Fruit fly (Drosophila melanogaster) whole organism, embryonic: ENCODE results near the gene Gcna.

Experiments used
- CG10543 ChIP-seq: fragments of 200-800 bp; sonication (Bioruptor generic); optimal IDR thresholded peaks from 3 replicates; lab custom pipeline; 2017; ENCODE audit warnings: missing biosample characterization, mild to moderate bottlenecking, missing genetic modification characterization, moderate library complexity
- CG11247 ChIP-seq: fragments of 200-800 bp; sonication (Bioruptor generic); IDR thresholded peaks from 2 replicates; pipeline ENCODE4 v1.3.6; 2022; ENCODE audit warnings: missing biosample characterization, missing genetic modification characterization
- CG12299 ChIP-seq: fragments of 200-800 bp; sonication (Bioruptor generic); optimal IDR thresholded peaks from 2 replicates; lab custom pipeline; 2018; ENCODE audit warnings: missing biosample characterization, mild to moderate bottlenecking, missing genetic modification characterization
- CG1233 ChIP-seq: fragments of 200-800 bp; sonication (Bioruptor generic); optimal IDR thresholded peaks from 4 replicates; lab custom pipeline; 2018; ENCODE audit warnings: missing biosample characterization, mild to moderate bottlenecking, missing genetic modification characterization
- CG15011 ChIP-seq: fragments of 200-800 bp; sonication (Bioruptor generic); optimal IDR thresholded peaks from 3 replicates; lab custom pipeline; 2018; ENCODE audit warnings: missing biosample characterization, mild to moderate bottlenecking, missing genetic modification characterization
- CG1603 ChIP-seq: fragments of 200-800 bp; sonication (Bioruptor generic); optimal IDR thresholded peaks from 2 replicates; lab custom pipeline; 2019; ENCODE audit warnings: missing biosample characterization, mild to moderate bottlenecking, missing genetic modification characterization, moderate library complexity
- CG1647 ChIP-seq: fragments of 200-800 bp; sonication (Bioruptor generic); optimal IDR thresholded peaks from 3 replicates; lab custom pipeline; 2016; ENCODE audit warnings: missing biosample characterization, missing genetic modification characterization
- CG18262 ChIP-seq: fragments of 200-800 bp; optimal IDR thresholded peaks from 3 replicates; lab custom pipeline; 2019; ENCODE audit warnings: missing biosample characterization, mild to moderate bottlenecking, missing genetic modification characterization, moderate library complexity
- CG2129 ChIP-seq: fragments of 200-800 bp; sonication (Bioruptor generic); IDR thresholded peaks from 2 replicates; pipeline ENCODE4 v1.3.6; 2022; ENCODE audit warnings: missing biosample characterization, missing genetic modification characterization; ENCODE audit not compliant: partially characterized antibody
- CG2199 ChIP-seq: fragments of 200-800 bp; sonication (Bioruptor generic); IDR thresholded peaks from 3 replicates; pipeline ENCODE4 v1.3.6; 2022; ENCODE audit warnings: missing biosample characterization, missing genetic modification characterization
- CG2678 ChIP-seq: fragments of 200-800 bp; sonication (Bioruptor generic); optimal IDR thresholded peaks from 3 replicates; lab custom pipeline; 2019; ENCODE audit warnings: missing biosample characterization, mild to moderate bottlenecking, missing genetic modification characterization, moderate library complexity
- CG33557 ChIP-seq: fragments of 200-800 bp; sonication (Bioruptor generic); optimal IDR thresholded peaks from 2 replicates; lab custom pipeline; 2019; ENCODE audit warnings: missing biosample characterization, mild to moderate bottlenecking, missing genetic modification characterization, moderate library complexity
- CG4328 ChIP-seq: fragments of 200-800 bp; sonication (Bioruptor generic); optimal IDR thresholded peaks from 3 replicates; lab custom pipeline; 2017; ENCODE audit warnings: missing biosample characterization, missing genetic modification reagents, missing genetic modification characterization
- CG4424 ChIP-seq: fragments of 200-800 bp; sonication (Bioruptor generic); optimal IDR thresholded peaks from 3 replicates; lab custom pipeline; 2016; ENCODE audit warnings: missing biosample characterization, missing genetic modification characterization
- CG5180 ChIP-seq: fragments of 200-800 bp; sonication (Bioruptor generic); optimal IDR thresholded peaks from 3 replicates; lab custom pipeline; 2017; ENCODE audit warnings: missing biosample characterization, missing genetic modification characterization, mild to moderate bottlenecking, moderate library complexity, missing genetic modification reagents
- CG6654 ChIP-seq: fragments of 200-800 bp; sonication (Bioruptor generic); optimal IDR thresholded peaks from 2 replicates; lab custom pipeline; 2017; ENCODE audit warnings: missing biosample characterization, mild to moderate bottlenecking, missing genetic modification characterization
- CG8290 ChIP-seq, 3 experiments: fragments of 200-800 bp; sonication (Bioruptor generic); optimal IDR thresholded peaks; 2 replicates each; lab custom pipeline; 2016 to 2019; ENCODE audit warnings: missing biosample characterization in 3 of 3, missing genetic modification characterization in 3 of 3, mild to moderate bottlenecking in 2 of 3, moderate library complexity in 1 of 3
- CG8478 ChIP-seq: fragments of >200 bp; optimal IDR thresholded peaks from 2 replicates; lab custom pipeline; 2018
- CG9817 ChIP-seq: fragments of 200-800 bp; sonication (Bioruptor generic); optimal IDR thresholded peaks from 2 replicates; lab custom pipeline; 2018; ENCODE audit warnings: missing biosample characterization, mild to moderate bottlenecking, missing genetic modification characterization, moderate library complexity
- CG9876 ChIP-seq: fragments of 200-800 bp; sonication (Bioruptor generic); optimal IDR thresholded peaks from 2 replicates; lab custom pipeline; 2016; ENCODE audit warnings: missing biosample characterization, missing genetic modification characterization
- D19B ChIP-seq: fragments of 200-800 bp; sonication (Bioruptor generic); optimal IDR thresholded peaks from 2 replicates; lab custom pipeline; 2017; ENCODE audit warnings: missing biosample characterization, mild to moderate bottlenecking, missing genetic modification characterization
- Dref ChIP-seq: fragments of 200-800 bp; sonication (Bioruptor generic); IDR thresholded peaks from 2 replicates; pipeline ENCODE4 v1.3.6; 2022; ENCODE audit warnings: missing biosample characterization, missing genetic modification characterization
- Eip74EF ChIP-seq, 2 experiments: fragments of 200-800 bp in 1 of 2; fragments of >200 bp in 1 of 2; sonication (Bioruptor generic) in 1 of 2; optimal IDR thresholded peaks; 2 replicates each; lab custom pipeline; 2017 to 2019; ENCODE audit warnings: missing biosample characterization in 2 of 2, missing genetic modification characterization in 2 of 2, mild to moderate bottlenecking in 1 of 2, moderate library complexity in 1 of 2
- HLH3B ChIP-seq: fragments of 200-800 bp; sonication (Bioruptor generic); IDR thresholded peaks from 2 replicates; pipeline ENCODE4 v1.3.6; 2022; ENCODE audit warnings: missing biosample characterization, missing genetic modification characterization
- Hmr ChIP-seq: fragments of 200-800 bp; sonication (Bioruptor generic); optimal IDR thresholded peaks from 3 replicates; lab custom pipeline; 2017; ENCODE audit warnings: mild to moderate bottlenecking, missing biosample characterization, missing genetic modification reagents, missing genetic modification characterization
- Lim3 ChIP-seq: fragments of 200-800 bp; sonication (Bioruptor generic); IDR thresholded peaks from 2 replicates; pipeline ENCODE4 v1.3.6; 2022; ENCODE audit warnings: missing biosample characterization, missing genetic modification characterization
- NK7.1 ChIP-seq: fragments of 200-800 bp; sonication (Bioruptor generic); optimal IDR thresholded peaks from 3 replicates; lab custom pipeline; 2016; ENCODE audit warnings: missing biosample characterization, missing genetic modification characterization
- Vsx1 ChIP-seq: fragments of 200-800 bp; sonication (Bioruptor generic); optimal IDR thresholded peaks from 2 replicates; lab custom pipeline; 2017; ENCODE audit warnings: missing biosample characterization, mild to moderate bottlenecking, missing genetic modification characterization, missing genetic modification reagents
- bowl ChIP-seq: fragments of 200-800 bp; sonication (Bioruptor generic); IDR thresholded peaks from 2 replicates; pipeline ENCODE4 v1.3.6; 2022; ENCODE audit warnings: missing biosample characterization, missing genetic modification characterization
- bsh ChIP-seq, 2 experiments: fragments of 200-800 bp; sonication (Bioruptor generic); optimal IDR thresholded peaks; 2 replicates each; lab custom pipeline; 2017 to 2018; ENCODE audit warnings: mild to moderate bottlenecking in 2 of 2, missing biosample characterization in 2 of 2, missing genetic modification characterization in 2 of 2, moderate library complexity in 1 of 2
- btn ChIP-seq: fragments of 200-800 bp; sonication (Bioruptor generic); optimal IDR thresholded peaks from 2 replicates; lab custom pipeline; 2016; ENCODE audit warnings: missing biosample characterization, missing genetic modification characterization
- dysf ChIP-seq: fragments of 200-800 bp; sonication (Bioruptor generic); IDR thresholded peaks from 3 replicates; pipeline ENCODE4 v1.3.6; 2022; ENCODE audit warnings: missing biosample characterization, missing genetic modification characterization
- ems ChIP-seq: fragments of 200-800 bp; sonication (Bioruptor generic); optimal IDR thresholded peaks from 3 replicates; lab custom pipeline; 2016; ENCODE audit warnings: missing biosample characterization, missing genetic modification characterization
- gce ChIP-seq: fragments of 200-800 bp; sonication (Bioruptor generic); IDR thresholded peaks from 3 replicates; pipeline ENCODE4 v1.3.6; 2022; ENCODE audit warnings: missing biosample characterization, missing genetic modification characterization
- hb ChIP-seq: fragments of 200-800 bp; sonication (Bioruptor generic); IDR thresholded peaks from 3 replicates; pipeline ENCODE4 v1.3.6; 2022; ENCODE audit warnings: missing biosample characterization, missing genetic modification characterization; ENCODE audit not compliant: partially characterized antibody
- her ChIP-seq: fragments of 200-800 bp; sonication (Bioruptor generic); optimal IDR thresholded peaks from 2 replicates; lab custom pipeline; 2016; ENCODE audit warnings: missing biosample characterization, missing genetic modification characterization
- lab ChIP-seq: fragments of 200-800 bp; sonication (Bioruptor generic); optimal IDR thresholded peaks from 3 replicates; lab custom pipeline; 2017; ENCODE audit warnings: missing biosample characterization, missing genetic modification characterization, mild to moderate bottlenecking, moderate library complexity, missing genetic modification reagents
- lbe ChIP-seq: fragments of 200-800 bp; sonication (Bioruptor generic); optimal IDR thresholded peaks from 2 replicates; lab custom pipeline; 2016; ENCODE audit warnings: missing biosample characterization, mild to moderate bottlenecking, missing genetic modification characterization
- lilli ChIP-seq: fragments of 200-800 bp; sonication (Bioruptor generic); optimal IDR thresholded peaks from 3 replicates; lab custom pipeline; 2016; ENCODE audit warnings: missing biosample characterization, missing genetic modification characterization
- lmd ChIP-seq: fragments of 200-800 bp; sonication (Bioruptor generic); IDR thresholded peaks from 2 replicates; pipeline ENCODE4 v1.3.6; 2022; ENCODE audit warnings: missing biosample characterization, missing genetic modification characterization
- mirr ChIP-seq: fragments of 200-800 bp; sonication (Bioruptor generic); optimal IDR thresholded peaks from 3 replicates; lab custom pipeline; 2018; ENCODE audit warnings: missing biosample characterization, mild to moderate bottlenecking, missing genetic modification characterization
- mld ChIP-seq: fragments of 200-800 bp; sonication (Bioruptor generic); IDR thresholded peaks from 3 replicates; pipeline ENCODE4 v1.3.6; 2022; ENCODE audit warnings: missing biosample characterization, missing genetic modification characterization; ENCODE audit not compliant: partially characterized antibody
- pho ChIP-seq: fragments of 200-800 bp; sonication (Bioruptor generic); optimal IDR thresholded peaks from 2 replicates; lab custom pipeline; 2016; ENCODE audit warnings: missing biosample characterization, missing genetic modification characterization
- sc ChIP-seq, 3 experiments: fragments of >200 bp in 2 of 3; fragments of 200-800 bp in 1 of 3; sonication (Bioruptor generic) in 1 of 3; optimal IDR thresholded peaks; 2 replicates in 2 of 3; 3 replicates in 1 of 3; lab custom pipeline; 2017; ENCODE audit warnings: mild to moderate bottlenecking in 1 of 3, missing biosample characterization in 1 of 3, missing genetic modification characterization in 1 of 3, missing genetic modification reagents in 1 of 3
- sd ChIP-seq: fragments of 200-800 bp; sonication (Bioruptor generic); optimal IDR thresholded peaks from 3 replicates; lab custom pipeline; 2018; ENCODE audit warnings: missing biosample characterization, mild to moderate bottlenecking, missing genetic modification characterization, moderate library complexity
- sug ChIP-seq: fragments of 200-800 bp; optimal IDR thresholded peaks from 2 replicates; lab custom pipeline; 2019; ENCODE audit warnings: missing biosample characterization, mild to moderate bottlenecking, missing genetic modification characterization, moderate library complexity
- tna ChIP-seq: fragments of 200-800 bp; sonication (Bioruptor generic); IDR thresholded peaks from 2 replicates; pipeline ENCODE4 v1.3.6; 2022; ENCODE audit warnings: missing biosample characterization, missing genetic modification characterization; ENCODE audit not compliant: partially characterized antibody
- vfl ChIP-seq: fragments of 200-800 bp; sonication (Bioruptor generic); optimal IDR thresholded peaks from 2 replicates; lab custom pipeline; 2016; ENCODE audit warnings: missing biosample characterization, missing genetic modification characterization
- vvl ChIP-seq: fragments of 200-800 bp; sonication (Bioruptor generic); IDR thresholded peaks from 2 replicates; pipeline ENCODE4 v1.3.6; 2022; ENCODE audit warnings: missing biosample characterization, missing genetic modification characterization
- zfh1 ChIP-seq: fragments of 200-800 bp; sonication (Bioruptor generic); IDR thresholded peaks from 3 replicates; pipeline ENCODE4 v1.3.6; 2022; ENCODE audit warnings: missing biosample characterization, missing genetic modification characterization

Gcna gene

DNA sequence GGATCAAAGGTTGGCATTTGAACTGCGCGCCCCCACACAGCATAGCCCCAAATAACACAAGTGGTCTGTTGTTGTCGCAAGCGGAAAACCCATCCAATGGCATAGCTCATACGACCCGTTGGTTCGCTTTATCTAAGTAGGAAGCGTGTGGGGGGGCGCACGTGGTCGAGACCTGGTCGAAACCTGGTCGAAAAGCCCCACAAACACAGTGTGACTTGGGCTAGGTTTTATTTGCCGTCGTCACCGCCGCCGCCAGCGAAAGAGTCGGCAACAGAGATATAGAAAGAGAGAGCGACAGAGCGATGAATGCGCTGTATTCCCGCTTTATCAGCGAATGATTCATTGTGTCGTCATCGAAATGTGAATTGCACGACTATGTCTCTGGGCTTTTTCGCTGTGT lies 22.8 kb downstream of the Gcna start (continued):
- TF ChIP-seq mirr = peak; percentile 33
- TF ChIP-seq Vsx1 (GFP tag; lab: Kevin White, UChicago) = no peak
- TF ChIP-seq tna (GFP tag; lab: Robert Waterston, UW) = no peak
- peak in 1 of 2 experiments; percentile 88 for TF ChIP-seq Eip74EF (GFP tag; optimal IDR thresholded peaks at IDR 0.05; lab: Kevin White, UChicago)
- peak; percentile 81 for TF ChIP-seq sd (tag; lab: Kevin White, UChicago)
- TF ChIP-seq Dref (GFP tag; lab: Robert Waterston, UW) = no peak
- TF ChIP-seq gce (GFP tag; lab: Robert Waterston, UW) = no peak
- TF ChIP-seq vvl (GFP tag; lab: Robert Waterston, UW) = peak; percentile 48; the same call in 1 of the 2 replicates
- TF ChIP-seq hb = no peak
- TF ChIP-seq ems (GFP tag; lab: Kevin White, UChicago) = no peak
- no peak for TF ChIP-seq CG1647
- no peak for TF ChIP-seq D19B (GFP tag; lab: Kevin White, UChicago)
- TF ChIP-seq CG8478 = no peak
- TF ChIP-seq CG18262 (tag; lab: Kevin White, UChicago) = no peak
- TF ChIP-seq CG2678 (tag; lab: Kevin White, UChicago) = peak; percentile 5
- TF ChIP-seq CG6654 = no peak
- no peak for TF ChIP-seq pho
- peak; percentile 98 for TF ChIP-seq sug
- no peak for TF ChIP-seq CG15011 (GFP tag; lab: Kevin White, UChicago)
- TF ChIP-seq CG12299 (tag; lab: Kevin White, UChicago) = no peak
- 0 out of 3 replicates have a peak, but pooled peaks have one; percentile 8 for TF ChIP-seq dysf (GFP tag; lab: Robert Waterston, UW)
- no peak for TF ChIP-seq Hmr (GFP tag; lab: Kevin White, UChicago)
- TF ChIP-seq lab (GFP tag; lab: Kevin White, UChicago) = peak; percentile 55
- TF ChIP-seq bowl (GFP tag; lab: Robert Waterston, UW) = no peak
- TF ChIP-seq CG10543 (GFP tag; lab: Kevin White, UChicago) = peak; percentile 65
- no peak for TF ChIP-seq CG8290 (GFP tag; optimal IDR thresholded peaks at IDR 0.05; lab: Kevin White, UChicago)
- peak in 1 of 2 experiments; percentile 51 for TF ChIP-seq CG8290 (tag; optimal IDR thresholded peaks at IDR 0.05; lab: Kevin White, UChicago)
- TF ChIP-seq CG4328 (GFP tag; lab: Kevin White, UChicago) = no peak
- no peak for TF ChIP-seq CG9817 (tag; lab: Kevin White, UChicago)
- TF ChIP-seq CG4424 (GFP tag; lab: Kevin White, UChicago) = no peak
- no peak for TF ChIP-seq CG2199 (GFP tag; lab: Robert Waterston, UW)
- no peak for TF ChIP-seq CG1233 (GFP tag; lab: Kevin White, UChicago)
- TF ChIP-seq sc (optimal IDR thresholded peaks at IDR 0.05; lab: Kevin White, UChicago) = no peak
- TF ChIP-seq sc (GFP tag; optimal IDR thresholded peaks at IDR 0.05; lab: Kevin White, UChicago) = no peak
- no peak for TF ChIP-seq bsh (GFP tag; optimal IDR thresholded peaks at IDR 0.05; lab: Kevin White, UChicago)
- no peak for TF ChIP-seq CG11247
- TF ChIP-seq btn (GFP tag; lab: Kevin White, UChicago) = no peak
- TF ChIP-seq CG2129 (GFP tag; lab: Robert Waterston, UW) = no peak
- TF ChIP-seq vfl = no peak
- no peak for TF ChIP-seq NK7.1 (GFP tag; lab: Kevin White, UChicago)
- TF ChIP-seq lilli (GFP tag; lab: Kevin White, UChicago) = no peak
- no peak for TF ChIP-seq CG1603
- no peak for TF ChIP-seq CG33557
- TF ChIP-seq Lim3 (GFP tag; lab: Robert Waterston, UW) = no peak
- TF ChIP-seq lbe (GFP tag; lab: Kevin White, UChicago) = no peak
- no peak for TF ChIP-seq her (GFP tag; lab: Kevin White, UChicago)
- TF ChIP-seq CG5180 (GFP tag; lab: Kevin White, UChicago) = no peak
- no peak for TF ChIP-seq CG9876 (GFP tag; lab: Kevin White, UChicago)
- TF ChIP-seq lmd = no peak
- TF ChIP-seq HLH3B (GFP tag; lab: Robert Waterston, UW) = no peak
- no peak for TF ChIP-seq zfh1 (GFP tag; lab: Robert Waterston, UW)
- TF ChIP-seq mld (GFP tag; lab: Robert Waterston, UW) = no peak
